Worm (Caenorhabditis elegans): ENCODE results near the gene C29A12.1.

The C29A12.1 gene

DNA sequence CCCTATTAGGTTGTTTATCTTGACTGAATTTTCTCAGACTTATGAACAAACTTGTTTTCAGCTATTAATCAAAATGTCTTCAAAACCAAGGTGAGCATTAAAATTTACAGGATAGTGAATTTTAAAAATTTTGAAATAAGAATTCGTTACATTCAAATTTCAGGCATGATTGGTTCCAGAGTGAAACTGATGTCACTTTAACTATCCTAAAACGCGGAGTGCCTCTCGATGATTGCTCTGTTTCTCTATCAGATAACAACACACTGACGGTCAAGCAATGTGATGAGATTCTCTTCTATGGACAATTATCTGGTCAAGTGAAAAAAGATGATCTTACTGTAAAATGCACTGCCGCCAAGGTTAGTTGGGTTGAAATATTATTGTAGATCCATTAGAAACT, 41.9 kb downstream of the C29A12.1 start, which contains the start of gene D1054.3:
D1054.3 (plus strand) TSS at position 62 of the 400 bp plus-strand sequence.
- TF ChIP-seq unc-86 (tag; optimal IDR thresholded peaks at IDR 0.05) (no peak), dve-1 (tag; optimal IDR thresholded peaks at IDR 0.05) (no peak), pag-3 (tag; optimal IDR thresholded peaks at IDR 0.05; ENCODE audit: borderline replicate concordance) (no peak), rnt-1 (tag; optimal IDR thresholded peaks at IDR 0.05) (no peak), pqm-1 (tag; optimal IDR thresholded peaks at IDR 0.05) (no peak), hlh-6 (tag; optimal IDR thresholded peaks at IDR 0.05) (no peak), ceh-45 (GFP tag; IDR thresholded peaks at IDR 0.05) (no peak), npax-4 (tag; optimal IDR thresholded peaks at IDR 0.05) (no peak), pat-9 (tag; optimal IDR thresholded peaks at IDR 0.05) (no peak), tbx-2 (tag; optimal IDR thresholded peaks at IDR 0.05) (no peak), pha-4 (tag; optimal IDR thresholded peaks at IDR 0.05) (no peak), unc-3 (GFP tag; conservative IDR thresholded peaks at IDR 0.05) (no peak), unc-3 (tag; optimal IDR thresholded peaks at IDR 0.05) (no peak), madf-2 (tag; optimal IDR thresholded peaks at IDR 0.05) (no peak), ceh-22 (tag; optimal IDR thresholded peaks at IDR 0.05) (no peak), nfya-1 (tag; optimal IDR thresholded peaks at IDR 0.05) (no peak), T23F11.4 (GFP tag; optimal IDR thresholded peaks at IDR 0.05) (no peak), eyg-1 (tag; optimal IDR thresholded peaks at IDR 0.05) (no peak), unc-42 (tag; optimal IDR thresholded peaks at IDR 0.05) (no peak), ceh-19 (GFP tag; optimal IDR thresholded peaks at IDR 0.05) (no peak), ceh-2 (tag; optimal IDR thresholded peaks at IDR 0.05) (no peak)

DNA sequence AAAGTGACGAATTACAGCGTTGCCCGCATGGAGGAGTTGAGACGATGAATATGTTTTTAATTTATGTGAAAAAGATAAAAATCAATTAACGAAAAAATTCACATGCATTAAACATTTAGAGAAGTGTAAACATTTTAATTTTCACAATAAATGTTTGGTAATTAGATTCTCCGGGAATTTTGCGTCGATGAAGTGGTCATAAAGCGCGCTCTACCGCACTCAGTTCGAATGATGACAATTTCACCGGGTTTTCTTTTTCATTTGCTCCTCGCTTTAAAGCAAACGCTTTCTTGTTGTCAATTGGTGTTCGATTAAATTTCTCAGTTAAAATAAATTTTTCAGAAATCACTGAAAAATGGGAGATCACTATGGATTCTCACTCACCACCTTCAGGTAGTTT, 43.3 kb downstream of the C29A12.1 start, which contains the start of the genes D1054.1 and pas-2:
D1054.1 (minus strand) TSS at position 192 of the 400 bp plus-strand sequence.
pas-2 (plus strand) TSS at position 343 of the 400 bp plus-strand sequence.
- TF ChIP-seq pha-4 (tag; optimal IDR thresholded peaks at IDR 0.05) = no peak
- no peak for TF ChIP-seq unc-3 (GFP tag; conservative IDR thresholded peaks at IDR 0.05)
- no peak for TF ChIP-seq unc-3 (tag; optimal IDR thresholded peaks at IDR 0.05)
- no peak for TF ChIP-seq ztf-16 (tag; optimal IDR thresholded peaks at IDR 0.05)
- no peak for TF ChIP-seq ceh-2 (tag; optimal IDR thresholded peaks at IDR 0.05)
- TF ChIP-seq unc-42 (tag; optimal IDR thresholded peaks at IDR 0.05) = peak; percentile 90
- no peak for TF ChIP-seq hlh-6 (tag; optimal IDR thresholded peaks at IDR 0.05)
- TF ChIP-seq eyg-1 (tag; optimal IDR thresholded peaks at IDR 0.05) = no peak
- no peak for TF ChIP-seq sdc-2 (tag; optimal IDR thresholded peaks at IDR 0.05)

DNA sequence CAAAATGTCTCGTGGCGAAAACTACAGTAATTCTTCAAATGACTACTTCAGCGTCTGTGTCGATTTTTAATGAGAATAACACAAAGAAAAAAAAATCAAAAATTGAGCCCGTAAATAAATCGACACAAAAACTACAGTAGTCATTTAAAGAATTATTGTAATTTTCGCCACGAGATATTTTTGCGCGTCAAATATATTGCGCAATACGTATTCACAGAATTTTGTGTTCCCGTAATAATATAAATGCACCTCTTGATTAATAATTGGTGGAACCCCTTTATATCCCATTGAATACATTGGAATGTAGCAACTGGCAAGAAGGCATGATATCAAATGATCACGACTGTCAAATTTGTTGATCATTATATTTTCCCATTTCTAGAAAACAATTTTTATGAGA, 44.4 kb downstream of the C29A12.1 start:
- no peak for TF ChIP-seq eyg-1 (tag; optimal IDR thresholded peaks at IDR 0.05)
- TF ChIP-seq unc-55 (GFP tag; optimal IDR thresholded peaks at IDR 0.05) = no peak
- TF ChIP-seq ceh-31 (tag; optimal IDR thresholded peaks at IDR 0.05) = no peak
- TF ChIP-seq unc-86 (tag; optimal IDR thresholded peaks at IDR 0.05) = no peak
- TF ChIP-seq ceh-2 (tag; optimal IDR thresholded peaks at IDR 0.05) = no peak
- no peak for TF ChIP-seq ceh-18 (tag; optimal IDR thresholded peaks at IDR 0.05)
- no peak for TF ChIP-seq ceh-45 (GFP tag; IDR thresholded peaks at IDR 0.05)
- TF ChIP-seq pha-2 (tag; optimal IDR thresholded peaks at IDR 0.05) = no peak
- TF ChIP-seq ceh-9 (tag; optimal IDR thresholded peaks at IDR 0.05) = no peak
- no peak for TF ChIP-seq pros-1 (tag; optimal IDR thresholded peaks at IDR 0.05)
- no peak for TF ChIP-seq ref-2 (tag; optimal IDR thresholded peaks at IDR 0.05)
- TF ChIP-seq hlh-6 (tag; optimal IDR thresholded peaks at IDR 0.05) = no peak
- no peak for TF ChIP-seq dve-1 (tag; optimal IDR thresholded peaks at IDR 0.05)
- TF ChIP-seq dmd-4 (tag; optimal IDR thresholded peaks at IDR 0.05; ENCODE audit: borderline replicate concordance) = no peak
- TF ChIP-seq unc-3 (GFP tag; conservative IDR thresholded peaks at IDR 0.05) = no peak
- no peak for TF ChIP-seq unc-3 (tag; optimal IDR thresholded peaks at IDR 0.05)
- no peak for TF ChIP-seq C38D4.7 (GFP tag; optimal IDR thresholded peaks at IDR 0.05)
- no peak for TF ChIP-seq hlh-8 (tag; optimal IDR thresholded peaks at IDR 0.05)
- TF ChIP-seq ama-1 (optimal IDR thresholded peaks at IDR 0.05) = no peak
- no peak for TF ChIP-seq pha-4 (tag; optimal IDR thresholded peaks at IDR 0.05)
- TF ChIP-seq madf-2 (tag; optimal IDR thresholded peaks at IDR 0.05) = no peak

DNA sequence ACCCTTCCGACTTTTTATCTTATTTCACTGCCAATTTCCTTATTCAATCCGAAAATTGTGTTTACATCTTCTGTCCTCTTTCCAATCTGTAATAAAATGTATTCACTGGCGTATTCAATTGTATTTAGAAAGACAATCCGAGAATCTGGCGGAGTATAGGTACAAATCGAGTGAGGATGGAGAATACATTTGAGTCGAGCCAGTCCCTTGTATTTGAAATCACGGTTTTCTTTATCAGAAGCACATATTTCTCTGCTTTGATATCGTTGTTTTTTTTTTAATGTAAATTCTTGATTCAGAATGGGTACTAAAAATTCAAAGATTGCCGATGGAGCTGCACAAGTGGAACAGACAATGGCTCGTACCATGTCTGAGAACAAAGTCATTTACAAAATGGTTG, 49.2 kb downstream of the C29A12.1 start, which contains the start of gene ocr-1:
ocr-1 (plus strand) TSS at position 301 of the 400 bp plus-strand sequence.
- TF ChIP-seq K02D7.2 (tag; optimal IDR thresholded peaks at IDR 0.05) (no peak), pha-2 (tag; optimal IDR thresholded peaks at IDR 0.05) (no peak), che-1 (tag; optimal IDR thresholded peaks at IDR 0.05) (no peak), ceh-30 (tag; optimal IDR thresholded peaks at IDR 0.05) (no peak)

Data from whole organism, late embryonic.